Fruit fly (Drosophila melanogaster) S2 (cell line): ENCODE results near the gene CG16854.

Source experiments
- CG8478 ChIP-seq: fragments of >200 bp; optimal IDR thresholded peaks from 2 replicates; lab custom pipeline; 2018
- CTCF ChIP-seq, 2 experiments: fragments of >200 bp; optimal IDR thresholded peaks; 2 replicates each; lab custom pipeline; 2018

The CG16854 gene

DNA sequence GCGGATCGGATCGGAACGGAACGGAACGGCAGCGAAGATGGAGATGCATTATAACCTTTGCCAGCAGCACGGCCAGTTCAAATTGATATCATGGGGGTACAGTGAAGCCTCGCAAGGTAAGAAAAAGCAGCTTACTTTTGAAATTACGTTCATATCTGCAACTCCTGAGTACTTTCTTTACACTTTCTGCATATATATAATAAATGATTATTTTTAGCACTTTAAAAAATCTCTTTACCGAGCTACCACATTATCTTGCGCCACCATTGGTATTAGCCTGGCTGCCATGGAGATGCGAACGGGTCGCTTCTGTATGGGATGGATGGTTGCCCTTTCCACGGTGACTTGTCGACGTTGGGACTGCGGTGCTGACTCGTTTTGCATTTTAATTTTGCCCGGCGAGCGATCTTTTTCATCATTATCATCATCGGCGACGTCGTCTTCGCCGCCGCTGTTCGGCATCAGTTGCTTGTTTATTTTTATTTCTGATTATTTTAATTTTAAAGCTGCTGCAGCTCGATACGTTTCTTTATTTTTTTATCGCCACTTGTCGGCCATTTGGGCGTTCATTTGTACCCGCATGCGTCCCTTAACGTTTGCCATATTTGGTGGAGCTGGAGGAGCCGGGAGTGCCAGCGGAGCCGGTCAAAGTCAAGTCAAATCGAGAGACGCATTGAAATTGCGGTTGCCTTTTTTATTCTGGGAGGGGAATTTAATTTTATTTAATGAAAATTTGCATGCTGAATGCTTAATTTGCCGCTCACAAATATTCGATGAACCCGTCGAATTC is 33.3 kb upstream of the CG16854 start:
- no peak for TF ChIP-seq CG8478 (lab: Kevin White, UChicago)
- TF ChIP-seq CTCF (optimal IDR thresholded peaks at IDR 0.05; lab: Kevin White, UChicago) = no peak

DNA sequence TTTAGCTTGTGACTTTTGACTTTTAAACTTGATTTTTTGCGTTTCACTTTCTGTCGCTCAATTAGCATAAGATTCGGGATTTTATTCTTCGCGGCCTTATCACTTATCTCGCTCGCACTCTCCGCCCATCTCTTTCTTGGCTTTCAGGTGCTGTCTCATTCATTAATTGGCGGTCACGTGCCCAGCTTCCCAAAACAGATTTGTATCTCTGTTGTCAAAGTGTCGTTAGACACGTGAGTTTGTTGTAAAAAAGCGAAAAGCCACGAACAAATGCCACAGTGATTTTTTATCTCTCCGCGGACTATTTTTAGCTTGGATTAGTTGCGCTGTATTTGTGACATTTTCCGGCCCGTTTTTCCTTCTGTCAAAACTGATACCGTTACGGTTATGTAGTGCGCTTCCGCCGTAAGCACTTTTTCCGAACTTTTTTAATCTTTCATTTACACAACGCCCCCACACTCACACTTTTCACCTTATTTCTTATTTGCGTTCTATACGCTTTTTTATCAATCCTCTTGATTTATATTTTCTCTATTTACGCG is 29.7 kb upstream of the CG16854 start:
- TF ChIP-seq CG8478 (lab: Kevin White, UChicago) (no peak), CTCF (optimal IDR thresholded peaks at IDR 0.05; lab: Kevin White, UChicago) (no peak)

- TF ChIP-seq CTCF (optimal IDR thresholded peaks at IDR 0.05; lab: Kevin White, UChicago) (no peak), CG8478 (lab: Kevin White, UChicago) (no peak)
These were observed 29.0 kb upstream of the CG16854 start for dm6 chr2L:11057333-11058110.

dm6 chr2L:11058111-11058665 is 28.3 kb upstream of the CG16854 start:
- TF ChIP-seq CG8478 (lab: Kevin White, UChicago) (no peak), CTCF (optimal IDR thresholded peaks at IDR 0.05; lab: Kevin White, UChicago) (no peak)

- TF ChIP-seq CG8478 (lab: Kevin White, UChicago) = no peak
- TF ChIP-seq CTCF (optimal IDR thresholded peaks at IDR 0.05; lab: Kevin White, UChicago) = no peak
These were observed 27.3 kb upstream of the CG16854 start for dm6 chr2L:11059206-11059605.

- TF ChIP-seq CG8478 (lab: Kevin White, UChicago) (no peak), CTCF (optimal IDR thresholded peaks at IDR 0.05; lab: Kevin White, UChicago) (no peak)
These were observed 25.4 kb upstream of the CG16854 start for dm6 chr2L:11061155-11061554.

DNA sequence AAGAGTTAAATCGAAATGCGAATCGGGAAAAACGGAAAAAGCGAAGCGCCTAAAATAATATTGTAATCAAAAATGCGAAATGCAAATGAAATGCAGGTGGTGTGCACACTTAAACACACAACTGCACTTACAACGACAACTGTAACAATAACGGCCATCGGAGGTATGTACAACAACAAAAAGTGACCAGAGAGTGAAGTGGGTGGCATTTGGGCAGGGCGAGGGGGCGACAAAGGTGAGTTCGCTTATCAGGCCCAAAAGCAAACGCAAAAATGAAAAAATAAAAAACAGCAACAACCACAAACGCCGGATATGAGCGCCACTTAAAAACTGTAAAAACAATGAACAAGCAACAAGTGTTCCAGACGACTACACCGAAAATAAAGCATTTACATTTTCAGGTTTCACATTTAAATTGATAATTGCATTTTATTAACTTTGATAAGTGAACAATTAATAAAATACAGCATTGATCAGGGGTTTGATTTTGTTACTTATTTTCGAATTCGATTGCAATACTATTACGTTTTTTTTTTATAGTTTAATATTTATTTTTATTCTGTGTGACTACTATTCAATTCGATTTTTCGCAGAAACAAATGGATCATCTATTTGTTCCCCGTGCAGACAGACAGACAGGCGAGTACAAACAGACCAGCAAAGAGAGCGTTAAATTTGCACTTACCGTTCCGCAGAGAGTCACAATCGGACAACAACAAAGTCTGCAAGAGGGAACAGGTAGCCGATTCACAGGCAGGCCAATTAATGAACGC is 21.2 kb upstream of the CG16854 start:
- TF ChIP-seq CG8478 (lab: Kevin White, UChicago) = no peak
- TF ChIP-seq CTCF (optimal IDR thresholded peaks at IDR 0.05; lab: Kevin White, UChicago) = no peak

- TF ChIP-seq CG8478 (lab: Kevin White, UChicago) = no peak
These were observed 20.3 kb upstream of the CG16854 start for dm6 chr2L:11065932-11066823.

- TF ChIP-seq CTCF (optimal IDR thresholded peaks at IDR 0.05; lab: Kevin White, UChicago) (no peak), CG8478 (lab: Kevin White, UChicago) (no peak)
These were observed 19.5 kb upstream of the CG16854 start, which contains the start of gene Samuel for dm6 chr2L:11066887-11067459. TSS of gene Samuel (minus strand) at chr2L:11066998.

DNA sequence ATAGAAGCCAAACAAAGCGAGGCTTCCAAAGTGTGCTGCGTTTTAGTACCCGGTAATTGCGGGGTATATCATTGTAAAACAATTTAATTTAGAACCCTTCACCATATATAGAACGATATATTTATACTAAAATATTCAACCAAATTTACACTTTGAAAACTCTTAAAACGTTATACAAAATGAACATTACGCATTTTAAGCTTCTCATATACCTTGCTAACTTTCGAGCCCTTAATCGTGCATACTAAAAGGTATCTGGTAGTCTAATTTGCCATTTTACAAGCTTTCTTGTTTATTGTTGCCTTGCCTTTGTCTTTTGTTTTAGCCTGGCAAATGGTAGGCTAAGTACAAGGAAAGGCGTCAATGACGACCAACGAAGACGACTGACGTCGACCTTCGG is 18.6 kb upstream of the CG16854 start:
- TF ChIP-seq CTCF (optimal IDR thresholded peaks at IDR 0.05; lab: Kevin White, UChicago) (no peak), CG8478 (lab: Kevin White, UChicago) (no peak)

DNA sequence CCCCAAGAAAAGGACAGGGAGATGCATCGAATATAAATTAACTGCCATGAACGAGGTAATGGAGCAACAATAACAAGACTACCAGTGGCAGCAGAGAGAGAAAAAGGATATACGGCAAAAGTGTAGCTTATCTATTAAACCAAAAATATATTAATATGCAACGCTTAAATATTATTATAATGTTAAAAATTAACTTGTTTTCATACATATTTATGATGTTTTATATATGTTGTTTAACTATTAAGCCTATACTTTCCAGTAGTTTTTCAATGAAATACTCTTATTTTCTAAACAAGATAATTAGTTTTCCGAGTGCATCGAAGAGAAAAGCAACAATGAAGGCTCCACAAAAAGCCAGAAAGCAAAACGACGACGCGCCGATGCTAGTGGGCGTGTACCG is 18.1 kb upstream of the CG16854 start:
- TF ChIP-seq CG8478 (lab: Kevin White, UChicago) = no peak
- TF ChIP-seq CTCF (optimal IDR thresholded peaks at IDR 0.05; lab: Kevin White, UChicago) = no peak

dm6 chr2L:11068907-11069306 is 17.6 kb upstream of the CG16854 start:
- TF ChIP-seq CG8478 (lab: Kevin White, UChicago) = no peak
- no peak for TF ChIP-seq CTCF (optimal IDR thresholded peaks at IDR 0.05; lab: Kevin White, UChicago)

DNA sequence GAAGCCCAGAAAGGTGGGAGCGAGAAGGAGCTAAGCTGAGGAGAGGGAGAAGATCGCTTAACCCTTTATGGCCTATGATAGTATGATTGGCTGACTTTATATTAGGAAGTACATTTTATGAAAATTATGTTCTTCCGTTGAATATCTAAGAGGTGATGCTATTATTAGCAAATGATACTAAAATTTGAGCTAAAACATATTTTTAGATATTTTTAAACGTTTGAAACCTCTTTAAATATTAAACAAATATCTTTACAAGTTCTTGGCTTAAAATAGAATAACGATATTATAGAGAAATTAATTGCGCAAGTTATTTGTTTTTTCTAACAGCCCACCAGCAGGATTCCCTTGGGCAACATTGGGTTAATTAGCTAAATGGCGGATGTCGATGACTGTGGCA is 17.0 kb upstream of the CG16854 start:
- TF ChIP-seq CTCF (optimal IDR thresholded peaks at IDR 0.05; lab: Kevin White, UChicago) = no peak
- TF ChIP-seq CG8478 (lab: Kevin White, UChicago) = no peak
